Worm (Caenorhabditis elegans) whole organism, L4 larva: ENCODE data around the gene F43C11.12.

Experiments used
- F37D6.2 ChIP-seq: sonication (generic microtip); optimal IDR thresholded peaks from 2 replicates; lab custom pipeline; 2016; ENCODE audit warnings: mild to moderate bottlenecking, missing genetic modification characterization, missing compliant biosample characterization
- Y105C5A.15 ChIP-seq: fragments of 200-800 bp; sonication (Bioruptor generic); IDR thresholded peaks from 2 replicates; pipeline ENCODE4 v1.3.6; 2022; ENCODE audit warnings: missing genetic modification characterization, missing compliant biosample characterization
- ZK546.5 ChIP-seq, 2 experiments: sonication (generic microtip); optimal IDR thresholded peaks; 2 replicates each; lab custom pipeline; 2017; ENCODE audit warnings: missing biosample characterization in 2 of 2, missing genetic modification characterization in 2 of 2
- aha-1 ChIP-seq: fragments of 150-350 bp; peaks from one replicate; lab custom pipeline; 2014; ENCODE audit warnings: missing biosample characterization, missing genetic modification characterization
- ama-1 ChIP-seq: fragments of 150-350 bp; optimal IDR thresholded peaks from 2 replicates; lab custom pipeline; 2014; ENCODE audit warnings: inconsistent platforms, mixed read lengths
- arid-1 ChIP-seq: fragments of 200-800 bp; sonication (Bioruptor generic); conservative IDR thresholded peaks from 2 replicates; pipeline ENCODE4 v1.3.6; 2022; ENCODE audit warnings: missing genetic modification reagents, missing genetic modification characterization, missing compliant biosample characterization
- ceh-20 ChIP-seq: fragments of 200-800 bp; sonication (Bioruptor generic); IDR thresholded peaks from 2 replicates; pipeline ENCODE4 v1.3.6; 2022; ENCODE audit warnings: missing genetic modification reagents, missing genetic modification characterization, missing compliant biosample characterization
- ceh-32 ChIP-seq: sonication (generic microtip); optimal IDR thresholded peaks from 2 replicates; lab custom pipeline; 2016; ENCODE audit warnings: mild to moderate bottlenecking, missing genetic modification characterization, missing compliant biosample characterization; ENCODE audit not compliant: poor library complexity
- ctbp-1 ChIP-seq: fragments of 200-800 bp; sonication (Bioruptor generic); IDR thresholded peaks from 2 replicates; pipeline ENCODE4 v1.3.6; 2022; ENCODE audit warnings: missing genetic modification reagents, missing genetic modification characterization, missing compliant biosample characterization
- daf-12 ChIP-seq: fragments of 150-350 bp; optimal IDR thresholded peaks from 2 replicates; lab custom pipeline; 2014; ENCODE audit warnings: missing biosample characterization, missing genetic modification reagents, missing genetic modification characterization
- dmd-8 ChIP-seq: fragments of 200-800 bp; sonication (Bioruptor generic); IDR thresholded peaks from 2 replicates; pipeline ENCODE4 v1.3.6; 2022; ENCODE audit warnings: missing genetic modification characterization, missing compliant biosample characterization
- dmd-9 ChIP-seq: fragments of 200-800 bp; sonication (Bioruptor generic); IDR thresholded peaks from 2 replicates; pipeline ENCODE4 v1.3.6; 2022; ENCODE audit warnings: missing genetic modification reagents, missing genetic modification characterization, missing compliant biosample characterization
- dpl-1 ChIP-seq: fragments of 150-350 bp; optimal IDR thresholded peaks from 2 replicates; lab custom pipeline; 2014; ENCODE audit warnings: missing biosample characterization, missing genetic modification reagents, missing genetic modification characterization
- egl-27 ChIP-seq: sonication (generic microtip); optimal IDR thresholded peaks from 3 replicates; lab custom pipeline; 2017; ENCODE audit warnings: missing biosample characterization, missing genetic modification reagents, missing genetic modification characterization
- hlh-11 ChIP-seq: fragments of 200-800 bp; sonication (Bioruptor generic); optimal IDR thresholded peaks from 2 replicates; lab custom pipeline; 2018; ENCODE audit warnings: mild to moderate bottlenecking, missing genetic modification characterization, missing compliant biosample characterization
- hlh-30 ChIP-seq: sonication (generic microtip); optimal IDR thresholded peaks from 2 replicates; lab custom pipeline; 2017; ENCODE audit warnings: antibody characterized with exemption, mild to moderate bottlenecking, missing genetic modification characterization, missing compliant biosample characterization; ENCODE audit not compliant: insufficient read depth
- hmg-1.1 ChIP-seq: fragments of 200-800 bp; sonication (Bioruptor generic); IDR thresholded peaks from 2 replicates; pipeline ENCODE4 v1.3.6; 2022; ENCODE audit warnings: missing genetic modification reagents, missing genetic modification characterization, missing compliant biosample characterization
- lin-1 ChIP-seq: fragments of 200-800 bp; sonication (Bioruptor generic); IDR thresholded peaks from 2 replicates; pipeline ENCODE4 v1.3.6; 2022; ENCODE audit warnings: missing genetic modification reagents, missing genetic modification characterization, missing compliant biosample characterization
- lin-29 ChIP-seq: fragments of 200-800 bp; sonication (Bioruptor generic); IDR thresholded peaks from 2 replicates; pipeline ENCODE4 v1.3.6; 2022; ENCODE audit warnings: missing genetic modification reagents, missing genetic modification characterization, missing compliant biosample characterization
- lin-39 ChIP-seq: fragments of 150-350 bp; optimal IDR thresholded peaks from 2 replicates; lab custom pipeline; 2014; ENCODE audit warnings: missing biosample characterization, missing genetic modification reagents, missing genetic modification characterization
- madf-5 ChIP-seq, 2 experiments: fragments of 200-800 bp; sonication (Bioruptor generic); IDR thresholded peaks; 2 replicates each; pipeline ENCODE4 v1.3.6; 2022; ENCODE audit warnings: missing compliant biosample characterization in 2 of 2, missing genetic modification characterization in 2 of 2
- mdl-1 ChIP-seq, 2 experiments: fragments of 150-350 bp in 1 of 2; sonication (generic microtip) in 1 of 2; optimal IDR thresholded peaks; 2 replicates each; lab custom pipeline; 2014 to 2017; ENCODE audit warnings: missing biosample characterization in 2 of 2, missing genetic modification characterization in 2 of 2
- nhr-11 ChIP-seq: fragments of 150-350 bp; optimal IDR thresholded peaks from 2 replicates; lab custom pipeline; 2014; ENCODE audit warnings: missing biosample characterization, missing genetic modification characterization
- nhr-237 ChIP-seq: sonication (generic microtip); optimal IDR thresholded peaks from 2 replicates; lab custom pipeline; 2017; ENCODE audit warnings: missing biosample characterization, missing genetic modification characterization
- pha-4 ChIP-seq, 2 experiments: fragments of 150-350 bp in 1 of 2; fragments of 200-800 bp in 1 of 2; sonication (Bioruptor generic) in 1 of 2; IDR thresholded peaks in 1 of 2; optimal IDR thresholded peaks in 1 of 2; 2 replicates each; pipeline versions ENCODE4 v1.3.6 to Lab custom; 2014 to 2022; ENCODE audit warnings: missing genetic modification characterization in 2 of 2, missing genetic modification reagents in 2 of 2, missing biosample characterization in 1 of 2, missing compliant biosample characterization in 1 of 2
- pqm-1 ChIP-seq: sonication (generic microtip); optimal IDR thresholded peaks from 2 replicates; lab custom pipeline; 2017; ENCODE audit warnings: missing biosample characterization, missing genetic modification characterization
- rbr-2 ChIP-seq: sonication (generic microtip); optimal IDR thresholded peaks from 2 replicates; lab custom pipeline; 2016; ENCODE audit warnings: missing genotype, missing genetic modification characterization, missing compliant biosample characterization
- sdz-12 ChIP-seq: fragments of 200-800 bp; sonication (Bioruptor generic); optimal IDR thresholded peaks from 2 replicates; lab custom pipeline; 2018; ENCODE audit warnings: mild to moderate bottlenecking, missing genetic modification characterization, missing compliant biosample characterization
- set-16 ChIP-seq: fragments of 200-800 bp; sonication (Bioruptor generic); IDR thresholded peaks from 2 replicates; pipeline ENCODE4 v1.3.6; 2022; ENCODE audit warnings: missing genetic modification reagents, missing genetic modification characterization, missing compliant biosample characterization
- tag-97 ChIP-seq: fragments of 200-800 bp; sonication (Bioruptor generic); IDR thresholded peaks from 2 replicates; pipeline ENCODE4 v1.3.6; 2022; ENCODE audit warnings: missing genetic modification characterization, missing compliant biosample characterization
- tra-1 ChIP-seq: fragments of 200-800 bp; sonication (Bioruptor generic); IDR thresholded peaks from 2 replicates; pipeline ENCODE4 v1.3.6; 2022; ENCODE audit warnings: missing genetic modification reagents, missing genetic modification characterization, missing compliant biosample characterization
- unc-130 ChIP-seq: sonication (generic microtip); optimal IDR thresholded peaks from 2 replicates; lab custom pipeline; 2016; ENCODE audit warnings: missing genetic modification reagents, missing genetic modification characterization, missing compliant biosample characterization
- unc-39 ChIP-seq: sonication (generic microtip); optimal IDR thresholded peaks from 2 replicates; lab custom pipeline; 2017; ENCODE audit warnings: missing biosample characterization, missing genetic modification characterization
- unc-62 ChIP-seq, 3 experiments: fragments of 150-350 bp in 1 of 3; sonication (generic microtip); optimal IDR thresholded peaks in 2 of 3; peaks in 1 of 3; 1 replicate in 1 of 3; 2 replicates in 2 of 3; lab custom pipeline; 2014 to 2017; ENCODE audit warnings: missing biosample characterization in 3 of 3, missing genetic modification characterization in 3 of 3, missing genetic modification reagents in 3 of 3, missing genotype in 1 of 3
- vab-7 ChIP-seq: fragments of 200-800 bp; sonication (Bioruptor generic); IDR thresholded peaks from 2 replicates; pipeline ENCODE4 v1.3.6; 2022; ENCODE audit warnings: missing genetic modification reagents, missing genetic modification characterization, missing compliant biosample characterization
- zfp-2 ChIP-seq: sonication (generic microtip); optimal IDR thresholded peaks from 2 replicates; lab custom pipeline; 2016; ENCODE audit warnings: mild to moderate bottlenecking, missing genetic modification characterization, missing compliant biosample characterization

F43C11.12 gene

ce11 chrII:2393821-2394220 lies 27.3 kb upstream of the F43C11.12 start, which contains the start of gene F16G10.11:
TSS of gene F16G10.11 (minus strand) at chrII:2393921.
- no peak for TF ChIP-seq F37D6.2 (tag; lab: Kevin White, UChicago)
- TF ChIP-seq aha-1 (tag; lab: Kevin White, UChicago) = no peak
- no peak for TF ChIP-seq set-16 (GFP tag; lab: Robert Waterston, UW)
- TF ChIP-seq nhr-11 = no peak
- no peak for TF ChIP-seq Y105C5A.15
- no peak for TF ChIP-seq madf-5 (GFP tag; IDR thresholded peaks at IDR 0.05; lab: Robert Waterston, UW)
- no peak for TF ChIP-seq ama-1 (lab: Kevin White, UChicago)
- TF ChIP-seq daf-12 (tag; lab: Kevin White, UChicago) = no peak
- no peak for TF ChIP-seq mdl-1 (tag; optimal IDR thresholded peaks at IDR 0.05; lab: Kevin White, UChicago)
- TF ChIP-seq lin-29 = no peak
- TF ChIP-seq dmd-8 = no peak
- TF ChIP-seq ZK546.5 (tag; optimal IDR thresholded peaks at IDR 0.05; lab: Kevin White, UChicago) = no peak
- TF ChIP-seq nhr-237 (tag; lab: Kevin White, UChicago) = no peak
- no peak for TF ChIP-seq unc-130 (GFP tag; lab: Kevin White, UChicago)

ce11 chrII:2390884-2391283 lies 24.4 kb upstream of the F43C11.12 start, which contains the start of gene F16G10.10:
TSS of gene F16G10.10 (minus strand) at chrII:2390984.
- TF ChIP-seq unc-39 (tag; lab: Kevin White, UChicago) = no peak
- no peak for TF ChIP-seq hlh-11 (tag; lab: Kevin White, UChicago)
- TF ChIP-seq zfp-2 (tag; lab: Kevin White, UChicago) = no peak
- TF ChIP-seq unc-62 (GFP tag; optimal IDR thresholded peaks at IDR 0.05 in 1 of 2; lab: Kevin White, UChicago) = no peak
- TF ChIP-seq unc-62 (tag; optimal IDR thresholded peaks at IDR 0.05; lab: Kevin White, UChicago) = no peak
- TF ChIP-seq ceh-20 (GFP tag; lab: Robert Waterston, UW) = no peak

- no peak for TF ChIP-seq sdz-12 (GFP tag; lab: Kevin White, UChicago)
- TF ChIP-seq ceh-32 (tag; lab: Kevin White, UChicago) = no peak
- no peak for TF ChIP-seq dpl-1 (GFP tag; lab: Kevin White, UChicago)
- no peak for TF ChIP-seq lin-1 (GFP tag; lab: Robert Waterston, UW)
- no peak for TF ChIP-seq hlh-30 (tag; lab: Kevin White, UChicago)
- TF ChIP-seq vab-7 (GFP tag; lab: Robert Waterston, UW) = no peak
- no peak for TF ChIP-seq hmg-1.1 (GFP tag; lab: Robert Waterston, UW)
- TF ChIP-seq nhr-11 = no peak
- TF ChIP-seq pqm-1 (tag; lab: Kevin White, UChicago) = no peak
- no peak for TF ChIP-seq unc-62 (GFP tag; optimal IDR thresholded peaks at IDR 0.05 in 1 of 2; lab: Kevin White, UChicago)
- TF ChIP-seq unc-62 (tag; optimal IDR thresholded peaks at IDR 0.05; lab: Kevin White, UChicago) = no peak
- no peak for TF ChIP-seq tra-1 (GFP tag; lab: Robert Waterston, UW)
- no peak for TF ChIP-seq ctbp-1 (GFP tag; lab: Robert Waterston, UW)
- no peak for TF ChIP-seq egl-27 (tag; lab: Kevin White, UChicago)
- no peak for TF ChIP-seq hlh-11 (tag; lab: Kevin White, UChicago)
- TF ChIP-seq arid-1 (GFP tag; lab: Robert Waterston, UW) = no peak
- no peak for TF ChIP-seq dmd-9 (GFP tag; lab: Robert Waterston, UW)
- no peak for TF ChIP-seq rbr-2
- no peak for TF ChIP-seq pha-4 (GFP tag; IDR thresholded peaks at IDR 0.05; lab: Robert Waterston, UW)
- no peak for TF ChIP-seq pha-4 (tag; optimal IDR thresholded peaks at IDR 0.05; lab: Kevin White, UChicago)
- TF ChIP-seq lin-39 = no peak
- TF ChIP-seq tag-97 = no peak
Measured at ce11 chrII:2385495-2385894, 19.0 kb upstream of the F43C11.12 start, which contains the start of gene F16G10.9. TSS of gene F16G10.9 (minus strand) at chrII:2385595.
